Fruit fly (Drosophila melanogaster) whole organism, embryonic: ENCODE measurements around the gene CG15916.

Experiments used
- Ada2b ChIP-seq: fragments of 200-800 bp; sonication (Bioruptor generic); IDR thresholded peaks from 2 replicates; pipeline ENCODE4 v1.3.6; 2022; ENCODE audit warnings: missing biosample characterization, missing genetic modification characterization
- Atf-2 ChIP-seq: fragments of 200-800 bp; sonication (Bioruptor generic); optimal IDR thresholded peaks from 2 replicates; lab custom pipeline; 2016; ENCODE audit warnings: missing biosample characterization, missing genetic modification characterization
- Atf3 ChIP-seq: fragments of 200-800 bp; sonication (Bioruptor generic); optimal IDR thresholded peaks from 3 replicates; lab custom pipeline; 2016; ENCODE audit warnings: missing biosample characterization, missing genetic modification characterization
- B-H1 ChIP-seq: fragments of 200-800 bp; sonication (Bioruptor generic); IDR thresholded peaks from 3 replicates; pipeline ENCODE4 v1.3.6; 2022; ENCODE audit warnings: missing biosample characterization, missing genetic modification characterization
- CG10321 ChIP-seq: fragments of 200-800 bp; sonication (Bioruptor generic); IDR thresholded peaks from 2 replicates; pipeline ENCODE4 v1.3.6; 2022; ENCODE audit warnings: missing biosample characterization, missing genetic modification characterization
- CG10979 ChIP-seq: fragments of 200-800 bp; sonication (Bioruptor generic); optimal IDR thresholded peaks from 2 replicates; lab custom pipeline; 2018; ENCODE audit warnings: missing biosample characterization, mild to moderate bottlenecking, missing genetic modification characterization, moderate library complexity
- CG11696 ChIP-seq: fragments of 200-800 bp; sonication (Bioruptor generic); IDR thresholded peaks from 2 replicates; pipeline ENCODE4 v1.3.6; 2022; ENCODE audit warnings: missing biosample characterization, missing genetic modification characterization
- CG12299 ChIP-seq: fragments of 200-800 bp; sonication (Bioruptor generic); optimal IDR thresholded peaks from 2 replicates; lab custom pipeline; 2018; ENCODE audit warnings: missing biosample characterization, mild to moderate bottlenecking, missing genetic modification characterization
- CG15514 ChIP-seq: fragments of 200-800 bp; sonication (Bioruptor generic); optimal IDR thresholded peaks from 3 replicates; lab custom pipeline; 2017; ENCODE audit warnings: missing biosample characterization, missing genetic modification characterization, mild to moderate bottlenecking, moderate library complexity, missing genetic modification reagents
- CG17359 ChIP-seq: fragments of 200-800 bp; sonication (Bioruptor generic); optimal IDR thresholded peaks from 3 replicates; lab custom pipeline; 2018; ENCODE audit warnings: missing biosample characterization, mild to moderate bottlenecking, missing genetic modification characterization, moderate library complexity
- CG18011 ChIP-seq: fragments of 200-800 bp; sonication (Bioruptor generic); optimal IDR thresholded peaks from 2 replicates; lab custom pipeline; 2017; ENCODE audit warnings: missing biosample characterization, missing genetic modification characterization, mild to moderate bottlenecking, moderate library complexity, missing genotype
- CG18619 ChIP-seq: fragments of 200-800 bp; sonication (Bioruptor generic); optimal IDR thresholded peaks from 3 replicates; lab custom pipeline; 2017; ENCODE audit warnings: missing biosample characterization, mild to moderate bottlenecking, missing genetic modification characterization
- CG2116 ChIP-seq: fragments of 200-800 bp; sonication (Bioruptor generic); optimal IDR thresholded peaks from 3 replicates; lab custom pipeline; 2018; ENCODE audit warnings: missing biosample characterization, mild to moderate bottlenecking, missing genetic modification characterization
- CG2120 ChIP-seq: fragments of 200-800 bp; sonication (Bioruptor generic); optimal IDR thresholded peaks from 3 replicates; lab custom pipeline; 2016; ENCODE audit warnings: missing biosample characterization, missing genetic modification characterization
- CG2889 ChIP-seq: fragments of 200-800 bp; sonication (Bioruptor generic); IDR thresholded peaks from 3 replicates; pipeline ENCODE4 v1.3.6; 2022; ENCODE audit warnings: missing biosample characterization, missing genetic modification characterization
- CG3065 ChIP-seq: fragments of 200-800 bp; sonication (Bioruptor generic); optimal IDR thresholded peaks from 2 replicates; lab custom pipeline; 2016; ENCODE audit warnings: missing biosample characterization, missing genetic modification characterization
- CG32772 ChIP-seq: fragments of 200-800 bp; sonication (Bioruptor generic); IDR thresholded peaks from 2 replicates; pipeline ENCODE4 v1.3.6; 2022; ENCODE audit warnings: missing biosample characterization, missing genetic modification characterization
- CG3726 ChIP-seq: fragments of 200-800 bp; sonication (Bioruptor generic); IDR thresholded peaks from 3 replicates; pipeline ENCODE4, ENCODE4 v1.3.6; 2022; ENCODE audit warnings: missing biosample characterization, missing genetic modification characterization
- CG4404 ChIP-seq: fragments of 200-800 bp; sonication (Bioruptor generic); IDR thresholded peaks from 2 replicates; pipeline ENCODE4 v1.3.6; 2022; ENCODE audit warnings: missing biosample characterization, missing genetic modification characterization
- CG8359 ChIP-seq: fragments of 200-800 bp; sonication (Bioruptor generic); optimal IDR thresholded peaks from 2 replicates; lab custom pipeline; 2017; ENCODE audit warnings: missing biosample characterization, mild to moderate bottlenecking, missing genetic modification characterization, borderline replicate concordance
- CG8924 ChIP-seq: fragments of 200-800 bp; optimal IDR thresholded peaks from 3 replicates; lab custom pipeline; 2019; ENCODE audit warnings: missing biosample characterization, mild to moderate bottlenecking, missing genetic modification characterization, moderate library complexity
- CG9727 ChIP-seq: fragments of 200-800 bp; sonication (Bioruptor generic); optimal IDR thresholded peaks from 3 replicates; lab custom pipeline; 2017; ENCODE audit warnings: missing biosample characterization, mild to moderate bottlenecking, missing genetic modification characterization
- Chrac-16 ChIP-seq: fragments of 200-800 bp; sonication (Bioruptor generic); optimal IDR thresholded peaks from 3 replicates; lab custom pipeline; 2016; ENCODE audit warnings: missing biosample characterization, missing genetic modification characterization
- Drgx ChIP-seq: fragments of 200-800 bp; sonication (Bioruptor generic); IDR thresholded peaks from 2 replicates; pipeline ENCODE4 v1.3.6; 2022; ENCODE audit warnings: missing biosample characterization, missing genetic modification characterization
- E2f2 ChIP-seq: fragments of 200-800 bp; sonication (Bioruptor generic); IDR thresholded peaks from 2 replicates; pipeline ENCODE4 v1.3.6; 2022; ENCODE audit warnings: missing biosample characterization, missing genetic modification characterization
- HmgD ChIP-seq: fragments of 200-800 bp; sonication (Bioruptor generic); optimal IDR thresholded peaks from 3 replicates; lab custom pipeline; 2016; ENCODE audit warnings: missing biosample characterization, missing genetic modification characterization
- Hmx ChIP-seq: fragments of 200-800 bp; sonication (Bioruptor generic); optimal IDR thresholded peaks from 2 replicates; lab custom pipeline; 2016; ENCODE audit warnings: missing biosample characterization, missing genetic modification characterization
- Hr78 ChIP-seq, 2 experiments: fragments of 200-800 bp in 1 of 2; fragments of >200 bp in 1 of 2; sonication (Bioruptor generic) in 1 of 2; optimal IDR thresholded peaks; 2 replicates each; lab custom pipeline; 2017 to 2019; ENCODE audit warnings: missing biosample characterization in 2 of 2, missing genetic modification characterization in 2 of 2, mild to moderate bottlenecking in 1 of 2, moderate library complexity in 1 of 2
- Six4 ChIP-seq: fragments of 200-800 bp; sonication (Bioruptor generic); optimal IDR thresholded peaks from 2 replicates; lab custom pipeline; 2016; ENCODE audit warnings: missing biosample characterization, missing genetic modification characterization
- Sox100B ChIP-seq: fragments of 200-800 bp; sonication (Bioruptor generic); optimal IDR thresholded peaks from 3 replicates; lab custom pipeline; 2018; ENCODE audit warnings: missing biosample characterization, mild to moderate bottlenecking, missing genetic modification characterization
- abd-A ChIP-seq: fragments of 200-800 bp; sonication (Bioruptor generic); optimal IDR thresholded peaks from 3 replicates; lab custom pipeline; 2019; ENCODE audit warnings: missing biosample characterization, mild to moderate bottlenecking, missing genetic modification characterization, moderate library complexity
- aop ChIP-seq: fragments of 200-800 bp; sonication (Bioruptor generic); IDR thresholded peaks from 2 replicates; pipeline ENCODE4 v1.3.6; 2022; ENCODE audit warnings: missing biosample characterization, missing genetic modification characterization
- ase ChIP-seq: fragments of 200-800 bp; sonication (Bioruptor generic); IDR thresholded peaks from 3 replicates; pipeline ENCODE4 v1.3.6; 2022; ENCODE audit warnings: missing biosample characterization, missing genetic modification characterization
- ash1 ChIP-seq: fragments of 200-800 bp; sonication (Bioruptor generic); optimal IDR thresholded peaks from 2 replicates; lab custom pipeline; 2018; ENCODE audit warnings: missing biosample characterization, mild to moderate bottlenecking, missing genetic modification characterization
- cato ChIP-seq: fragments of 200-800 bp; sonication (Bioruptor generic); optimal IDR thresholded peaks from 2 replicates; lab custom pipeline; 2016; ENCODE audit warnings: missing biosample characterization, missing genetic modification characterization, borderline replicate concordance
- cg ChIP-seq: fragments of 200-800 bp; sonication (Bioruptor generic); optimal IDR thresholded peaks from 3 replicates; lab custom pipeline; 2019; ENCODE audit warnings: missing biosample characterization, mild to moderate bottlenecking, missing genetic modification characterization, moderate library complexity
- croc ChIP-seq: fragments of 200-800 bp; sonication (Bioruptor generic); conservative IDR thresholded peaks from 3 replicates; pipeline ENCODE4 v1.3.6; 2022; ENCODE audit warnings: missing biosample characterization, missing genetic modification characterization
- da ChIP-seq: fragments of 200-800 bp; sonication (Bioruptor generic); optimal IDR thresholded peaks from 2 replicates; lab custom pipeline; 2016; ENCODE audit warnings: missing biosample characterization, missing genetic modification characterization
- disco-r ChIP-seq: fragments of 200-800 bp; sonication (Bioruptor generic); optimal IDR thresholded peaks from 2 replicates; lab custom pipeline; 2016; ENCODE audit warnings: missing biosample characterization, missing genetic modification characterization
- dm ChIP-seq: fragments of 200-800 bp; sonication (Bioruptor generic); optimal IDR thresholded peaks from 3 replicates; lab custom pipeline; 2016; ENCODE audit warnings: missing biosample characterization, missing genetic modification characterization
- ems ChIP-seq: fragments of 200-800 bp; sonication (Bioruptor generic); optimal IDR thresholded peaks from 3 replicates; lab custom pipeline; 2016; ENCODE audit warnings: missing biosample characterization, missing genetic modification characterization
- fru ChIP-seq: fragments of >200 bp; optimal IDR thresholded peaks from 2 replicates; lab custom pipeline; 2017
- grn ChIP-seq: fragments of 200-800 bp; sonication (Bioruptor generic); optimal IDR thresholded peaks from 3 replicates; lab custom pipeline; 2017; ENCODE audit warnings: missing biosample characterization, missing genetic modification characterization
- ham ChIP-seq: fragments of 200-800 bp; sonication (Bioruptor generic); IDR thresholded peaks from 2 replicates; pipeline ENCODE4 v1.3.6; 2022; ENCODE audit warnings: missing biosample characterization, missing genetic modification characterization
- hb ChIP-seq: fragments of 200-800 bp; sonication (Bioruptor generic); IDR thresholded peaks from 3 replicates; pipeline ENCODE4 v1.3.6; 2022; ENCODE audit warnings: missing biosample characterization, missing genetic modification characterization; ENCODE audit not compliant: partially characterized antibody
- lmd ChIP-seq: fragments of 200-800 bp; sonication (Bioruptor generic); IDR thresholded peaks from 2 replicates; pipeline ENCODE4 v1.3.6; 2022; ENCODE audit warnings: missing biosample characterization, missing genetic modification characterization
- org-1 ChIP-seq: fragments of 200-800 bp; sonication (Bioruptor generic); optimal IDR thresholded peaks from 2 replicates; lab custom pipeline; 2017; ENCODE audit warnings: missing biosample characterization, missing genetic modification characterization
- phol ChIP-seq: fragments of 200-800 bp; sonication (Bioruptor generic); optimal IDR thresholded peaks from 3 replicates; lab custom pipeline; 2018; ENCODE audit warnings: missing biosample characterization, mild to moderate bottlenecking, missing genetic modification characterization, moderate library complexity
- pros ChIP-seq: fragments of 200-800 bp; sonication (Bioruptor generic); optimal IDR thresholded peaks from 3 replicates; lab custom pipeline; 2019; ENCODE audit warnings: missing biosample characterization, mild to moderate bottlenecking, missing genetic modification characterization, moderate library complexity
- sqz ChIP-seq: fragments of 200-800 bp; sonication (Bioruptor generic); optimal IDR thresholded peaks from 3 replicates; lab custom pipeline; 2018; ENCODE audit warnings: missing biosample characterization, mild to moderate bottlenecking, missing genetic modification characterization
- stc ChIP-seq: fragments of 200-800 bp; sonication (Bioruptor generic); IDR thresholded peaks from 2 replicates; pipeline ENCODE4 v1.3.6; 2022; ENCODE audit warnings: missing biosample characterization, missing genetic modification characterization
- sug ChIP-seq: fragments of 200-800 bp; optimal IDR thresholded peaks from 2 replicates; lab custom pipeline; 2019; ENCODE audit warnings: missing biosample characterization, mild to moderate bottlenecking, missing genetic modification characterization, moderate library complexity
- z ChIP-seq: fragments of 200-800 bp; sonication (Bioruptor generic); IDR thresholded peaks from 3 replicates; pipeline ENCODE4 v1.3.6; 2022; ENCODE audit warnings: missing biosample characterization, missing genetic modification characterization

Gene CG15916

dm6 chrX:15860479-15860878 is 29.9 kb upstream of the CG15916 start (continued):
- TF ChIP-seq Ada2b (GFP tag; lab: Robert Waterston, UW) = no peak
- TF ChIP-seq sqz (GFP tag; lab: Kevin White, UChicago) = peak; percentile 99
- TF ChIP-seq B-H1 = no peak
- no peak for TF ChIP-seq CG18619 (GFP tag; lab: Kevin White, UChicago)
- no peak for TF ChIP-seq CG4404 (GFP tag; lab: Robert Waterston, UW)
- TF ChIP-seq CG8359 (GFP tag; lab: Kevin White, UChicago) = no peak
- no peak for TF ChIP-seq croc (GFP tag; lab: Robert Waterston, UW)
- no peak for TF ChIP-seq z (GFP tag; lab: Robert Waterston, UW)
- TF ChIP-seq cg (GFP tag; lab: Kevin White, UChicago) = peak; percentile 31
- no peak for TF ChIP-seq Sox100B (GFP tag; lab: Kevin White, UChicago)
- TF ChIP-seq Drgx (GFP tag; lab: Robert Waterston, UW) = peak; percentile 58
- no peak for TF ChIP-seq CG3065 (GFP tag; lab: Kevin White, UChicago)
- TF ChIP-seq ham (GFP tag; lab: Robert Waterston, UW) = no peak
- no peak for TF ChIP-seq hb (GFP tag; lab: Robert Waterston, UW)
- TF ChIP-seq pros (GFP tag; lab: Kevin White, UChicago) = no peak
- no peak for TF ChIP-seq CG12299 (tag; lab: Kevin White, UChicago)
- no peak for TF ChIP-seq Chrac-16 (GFP tag; lab: Kevin White, UChicago)
- TF ChIP-seq CG15514 = peak; percentile 24
- no peak for TF ChIP-seq Hr78 (GFP tag; optimal IDR thresholded peaks at IDR 0.05; lab: Kevin White, UChicago)
- no peak for TF ChIP-seq Six4 (GFP tag; lab: Kevin White, UChicago)
- TF ChIP-seq aop (GFP tag; lab: Robert Waterston, UW) = no peak
- TF ChIP-seq phol (tag; lab: Kevin White, UChicago) = no peak
- no peak for TF ChIP-seq CG11696 (GFP tag; lab: Robert Waterston, UW)
- no peak for TF ChIP-seq CG9727
- peak; percentile 29 for TF ChIP-seq dm (GFP tag; lab: Kevin White, UChicago)
- no peak for TF ChIP-seq CG2116 (GFP tag; lab: Kevin White, UChicago)
- TF ChIP-seq Hmx (GFP tag; lab: Kevin White, UChicago) = no peak
- no peak for TF ChIP-seq Atf3 (GFP tag; lab: Kevin White, UChicago)
- peak; percentile 63 for TF ChIP-seq abd-A (tag; lab: Kevin White, UChicago)
- no peak for TF ChIP-seq CG3726 (GFP tag; lab: Robert Waterston, UW)
- no peak for TF ChIP-seq fru
- TF ChIP-seq cato (GFP tag; lab: Kevin White, UChicago) = no peak
- TF ChIP-seq da (GFP tag; lab: Kevin White, UChicago) = no peak
- peak; percentile 25 for TF ChIP-seq CG2120 (GFP tag; lab: Kevin White, UChicago)
- TF ChIP-seq CG2889 = no peak
- peak; percentile 44 for TF ChIP-seq sug (tag; lab: Kevin White, UChicago)
- TF ChIP-seq CG18011 (GFP tag; lab: Kevin White, UChicago) = no peak
- TF ChIP-seq CG8924 (tag; lab: Kevin White, UChicago) = peak; percentile 34
- no peak for TF ChIP-seq stc
- no peak for TF ChIP-seq disco-r
- no peak for TF ChIP-seq grn (GFP tag; lab: Kevin White, UChicago)
- TF ChIP-seq ash1 (GFP tag; lab: Kevin White, UChicago) = no peak
- no peak for TF ChIP-seq lmd (GFP tag; lab: Robert Waterston, UW)
- TF ChIP-seq CG17359 (tag; lab: Kevin White, UChicago) = peak; percentile 91
- TF ChIP-seq CG32772 (GFP tag; lab: Robert Waterston, UW) = peak; percentile 91
- 0 out of 2 replicates have a peak, but pooled peaks have one; percentile 25 for TF ChIP-seq E2f2 (GFP tag; lab: Robert Waterston, UW)
- no peak for TF ChIP-seq Atf-2 (GFP tag; lab: Kevin White, UChicago)
- peak; percentile 99 for TF ChIP-seq CG10321
- TF ChIP-seq org-1 (GFP tag; lab: Kevin White, UChicago) = no peak
- TF ChIP-seq ase (GFP tag; lab: Robert Waterston, UW) = no peak
- peak; percentile 11 for TF ChIP-seq ems (GFP tag; lab: Kevin White, UChicago)
- TF ChIP-seq CG10979 = no peak
- TF ChIP-seq HmgD = no peak
